Worm (Caenorhabditis elegans): ENCODE data around the gene unc-85.

DNA sequence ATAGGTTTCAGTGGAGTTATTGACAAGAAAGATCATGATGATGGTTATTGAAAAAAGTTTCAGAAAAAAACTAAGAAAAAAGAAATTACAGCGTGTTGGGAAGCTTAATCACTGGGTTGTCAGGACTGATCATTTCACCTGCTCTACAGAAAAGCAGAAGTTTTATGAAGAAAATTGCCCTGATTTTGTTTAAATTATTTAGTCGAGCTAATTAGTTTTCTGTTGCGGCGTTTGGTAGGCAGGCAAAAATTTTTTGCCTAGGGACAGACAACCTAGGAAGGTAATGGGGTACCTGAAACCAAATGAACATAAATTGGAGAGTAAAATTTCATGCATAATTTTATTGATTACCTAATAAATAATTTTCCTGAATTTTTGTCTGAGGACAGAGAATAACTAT lies 18.2 kb upstream of the unc-85 start, which contains the start of gene sre-40:
- TF ChIP-seq nhr-237 (tag; optimal IDR thresholded peaks at IDR 0.05), result no peak
- TF ChIP-seq ceh-28 (tag; optimal IDR thresholded peaks at IDR 0.05), result no peak
- TF ChIP-seq pqm-1 (tag; optimal IDR thresholded peaks at IDR 0.05), result no peak
- no peak for TF ChIP-seq lin-13 (GFP tag; optimal IDR thresholded peaks at IDR 0.05)
- TF ChIP-seq skn-1 (tag; optimal IDR thresholded peaks at IDR 0.05), result no peak
- TF ChIP-seq ZK546.5 (tag; optimal IDR thresholded peaks at IDR 0.05), result no peak
- no peak for TF ChIP-seq aha-1 (tag)
- no peak for TF ChIP-seq vab-7 (GFP tag; IDR thresholded peaks at IDR 0.05)
- no peak for TF ChIP-seq egl-27 (tag; optimal IDR thresholded peaks at IDR 0.05)
- no peak for TF ChIP-seq lin-38 (GFP tag; IDR thresholded peaks at IDR 0.05)
- no peak for TF ChIP-seq daf-19 (GFP tag; conservative IDR thresholded peaks at IDR 0.05)
- TF ChIP-seq fkh-10 (GFP tag; optimal IDR thresholded peaks at IDR 0.05), result no peak

All from whole organism, L4 larva.